Worm (Caenorhabditis elegans) whole organism, young adult: ENCODE measurements around the gene sde-2.

Source experiments
- B0336.3 ChIP-seq: fragments of 200-800 bp; sonication (Bioruptor generic); IDR thresholded peaks from 2 replicates; pipeline ENCODE4 v1.3.6; 2022; ENCODE audit warnings: missing genetic modification characterization, missing compliant biosample characterization
- D2030.7 ChIP-seq: fragments of 200-800 bp; sonication (Bioruptor generic); IDR thresholded peaks from 2 replicates; pipeline ENCODE4 v1.3.6; 2022; ENCODE audit warnings: missing genetic modification reagents, missing genetic modification characterization, missing compliant biosample characterization
- F33H1.4 ChIP-seq: fragments of 200-800 bp; sonication (Bioruptor generic); IDR thresholded peaks from 2 replicates; pipeline ENCODE4 v1.3.6; 2022; ENCODE audit warnings: missing genetic modification reagents, missing genetic modification characterization, missing compliant biosample characterization
- F52B5.7 ChIP-seq: sonication (generic microtip); optimal IDR thresholded peaks from 2 replicates; lab custom pipeline; 2016; ENCODE audit warnings: mild to moderate bottlenecking, missing genetic modification characterization, missing compliant biosample characterization
- F57A8.1 ChIP-seq: fragments of 200-800 bp; sonication (Bioruptor generic); optimal IDR thresholded peaks from 2 replicates; lab custom pipeline; 2018; ENCODE audit warnings: mild to moderate bottlenecking, missing genetic modification characterization, moderate library complexity, missing compliant biosample characterization
- K11D2.4 ChIP-seq: fragments of 200-800 bp; sonication (Bioruptor generic); IDR thresholded peaks from 2 replicates; pipeline ENCODE4 v1.3.6; 2022; ENCODE audit warnings: missing genetic modification reagents, missing genetic modification characterization, missing compliant biosample characterization
- Y53F4B.3 ChIP-seq: fragments of 200-800 bp; sonication (Bioruptor generic); IDR thresholded peaks from 2 replicates; pipeline ENCODE4 v1.3.6; 2022; ENCODE audit warnings: missing genetic modification reagents, missing genetic modification characterization, missing compliant biosample characterization
- ama-1 ChIP-seq, 3 experiments: fragments of 150-350 bp in 1 of 3; sonication (generic microtip) in 2 of 3; optimal IDR thresholded peaks; 2 replicates each; lab custom pipeline; 2014 to 2018; ENCODE audit warnings: missing biosample characterization in 2 of 3, missing genetic modification characterization in 2 of 3, missing genetic modification reagents in 2 of 3
- aptf-2 ChIP-seq: fragments of 200-800 bp; sonication (Bioruptor generic); conservative IDR thresholded peaks from 2 replicates; pipeline ENCODE4 v1.3.6; 2022; ENCODE audit warnings: missing genetic modification reagents, missing genetic modification characterization, missing compliant biosample characterization
- aptf-3 ChIP-seq: fragments of 200-800 bp; sonication (Bioruptor generic); IDR thresholded peaks from 2 replicates; pipeline ENCODE4 v1.3.6; 2022; ENCODE audit warnings: missing genetic modification characterization, missing compliant biosample characterization
- attf-3 ChIP-seq: fragments of 200-800 bp; sonication (Bioruptor generic); conservative IDR thresholded peaks from 2 replicates; pipeline ENCODE4 v1.3.6; 2022; ENCODE audit warnings: missing genetic modification reagents, missing genetic modification characterization, missing compliant biosample characterization
- attf-5 ChIP-seq: fragments of 200-800 bp; sonication (Bioruptor generic); optimal IDR thresholded peaks from 2 replicates; lab custom pipeline; 2018; ENCODE audit warnings: mild to moderate bottlenecking, missing genetic modification characterization, missing compliant biosample characterization
- cebp-1 ChIP-seq, 2 experiments: fragments of 200-800 bp in 1 of 2; sonication (Bioruptor generic) in 1 of 2; sonication (generic microtip) in 1 of 2; IDR thresholded peaks in 1 of 2; optimal IDR thresholded peaks in 1 of 2; 2 replicates each; pipeline versions ENCODE4 v1.3.6 to Lab custom; 2017 to 2022; ENCODE audit warnings: missing compliant biosample characterization in 2 of 2, missing genetic modification characterization in 2 of 2, mild to moderate bottlenecking in 1 of 2, missing genetic modification reagents in 1 of 2, moderate library complexity in 1 of 2
- dox-1 ChIP-seq: fragments of 200-800 bp; sonication (Bioruptor generic); IDR thresholded peaks from 2 replicates; pipeline ENCODE4 v1.3.6; 2022; ENCODE audit warnings: missing genetic modification reagents, missing genetic modification characterization, missing compliant biosample characterization
- egl-18 ChIP-seq: fragments of 200-800 bp; sonication (Bioruptor generic); IDR thresholded peaks from 2 replicates; pipeline ENCODE4 v1.3.6; 2022; ENCODE audit warnings: missing genetic modification reagents, missing genetic modification characterization, missing compliant biosample characterization
- egrh-3 ChIP-seq: fragments of 200-800 bp; sonication (Bioruptor generic); IDR thresholded peaks from 2 replicates; pipeline ENCODE4 v1.3.6; 2022; ENCODE audit warnings: missing genetic modification reagents, missing genetic modification characterization, missing compliant biosample characterization
- ekl-4 ChIP-seq: fragments of 200-800 bp; sonication (Bioruptor generic); IDR thresholded peaks from 2 replicates; pipeline ENCODE4 v1.3.6; 2022; ENCODE audit warnings: missing genetic modification reagents, missing genetic modification characterization, missing compliant biosample characterization
- hlh-12 ChIP-seq: sonication (generic microtip); optimal IDR thresholded peaks from 2 replicates; lab custom pipeline; 2016; ENCODE audit warnings: missing genetic modification characterization, missing compliant biosample characterization
- hrde-1 ChIP-seq: sonication (generic microtip); optimal IDR thresholded peaks from 2 replicates; lab custom pipeline; 2016; ENCODE audit warnings: missing genetic modification characterization, mild to moderate bottlenecking, missing compliant biosample characterization, moderate library complexity, missing genotype, missing genetic modification reagents, borderline replicate concordance
- hsf-1 ChIP-seq: fragments of 200-800 bp; sonication (Bioruptor generic); IDR thresholded peaks from 2 replicates; pipeline ENCODE4 v1.3.6; 2022; ENCODE audit warnings: missing genetic modification reagents, missing genetic modification characterization, missing compliant biosample characterization
- let-526 ChIP-seq: fragments of 200-800 bp; sonication (Bioruptor generic); IDR thresholded peaks from 2 replicates; pipeline ENCODE4 v1.3.6; 2022; ENCODE audit warnings: missing genetic modification reagents, missing genetic modification characterization, missing compliant biosample characterization
- lin-26 ChIP-seq: fragments of 200-800 bp; sonication (Bioruptor generic); IDR thresholded peaks from 2 replicates; pipeline ENCODE4 v1.3.6; 2022; ENCODE audit warnings: missing genetic modification reagents, missing genetic modification characterization, missing compliant biosample characterization
- lin-54 ChIP-seq: fragments of 200-800 bp; sonication (Bioruptor generic); optimal IDR thresholded peaks from 2 replicates; lab custom pipeline; 2018; ENCODE audit warnings: mild to moderate bottlenecking, missing genetic modification characterization, missing compliant biosample characterization
- lir-1 ChIP-seq: fragments of 200-800 bp; sonication (Bioruptor generic); conservative IDR thresholded peaks from 2 replicates; pipeline ENCODE4 v1.3.6; 2022; ENCODE audit warnings: missing genetic modification reagents, missing genetic modification characterization, missing compliant biosample characterization
- lsl-1 ChIP-seq: fragments of 200-800 bp; sonication (Bioruptor generic); optimal IDR thresholded peaks from 2 replicates; lab custom pipeline; 2018; ENCODE audit warnings: mild to moderate bottlenecking, missing genetic modification characterization, moderate library complexity, missing compliant biosample characterization
- madf-10 ChIP-seq: sonication (generic microtip); optimal IDR thresholded peaks from 2 replicates; lab custom pipeline; 2016; ENCODE audit warnings: mild to moderate bottlenecking, missing genetic modification characterization, missing compliant biosample characterization
- madf-6 ChIP-seq: fragments of 200-800 bp; sonication (Bioruptor generic); IDR thresholded peaks from 2 replicates; pipeline ENCODE4 v1.3.6; 2022; ENCODE audit warnings: missing genetic modification reagents, missing genetic modification characterization, missing compliant biosample characterization
- madf-8 ChIP-seq: fragments of 200-800 bp; sonication (Bioruptor generic); conservative IDR thresholded peaks from 2 replicates; pipeline ENCODE4 v1.3.6; 2022; ENCODE audit warnings: missing genetic modification reagents, missing genetic modification characterization, missing compliant biosample characterization
- mcd-1 ChIP-seq: fragments of 200-800 bp; sonication (Bioruptor generic); IDR thresholded peaks from 2 replicates; pipeline ENCODE4 v1.3.6; 2022; ENCODE audit warnings: missing genetic modification reagents, missing genetic modification characterization, missing compliant biosample characterization
- mxl-1 ChIP-seq: sonication (generic microtip); optimal IDR thresholded peaks from 2 replicates; lab custom pipeline; 2016; ENCODE audit warnings: missing genetic modification characterization, missing compliant biosample characterization
- nhr-179 ChIP-seq: sonication (generic microtip); optimal IDR thresholded peaks from 2 replicates; lab custom pipeline; 2016; ENCODE audit warnings: mild to moderate bottlenecking, missing genetic modification characterization, missing compliant biosample characterization
- nhr-80 ChIP-seq: sonication (generic microtip); optimal IDR thresholded peaks from 2 replicates; lab custom pipeline; 2016; ENCODE audit warnings: missing genetic modification characterization, missing compliant biosample characterization
- pbrm-1 ChIP-seq: fragments of 200-800 bp; sonication (Bioruptor generic); IDR thresholded peaks from 2 replicates; pipeline ENCODE4 v1.3.6; 2022; ENCODE audit warnings: missing genetic modification reagents, missing genetic modification characterization, missing compliant biosample characterization
- repo-1 ChIP-seq: sonication (generic microtip); optimal IDR thresholded peaks from 2 replicates; lab custom pipeline; 2017; ENCODE audit warnings: mild to moderate bottlenecking, missing genetic modification characterization, missing compliant biosample characterization
- tbp1 ChIP-seq: fragments of 200-800 bp; sonication (Bioruptor generic); optimal IDR thresholded peaks from 2 replicates; lab custom pipeline; 2018; ENCODE audit warnings: mild to moderate bottlenecking, missing genetic modification characterization, missing compliant biosample characterization
- unc-62 ChIP-seq: fragments of 150-350 bp; optimal IDR thresholded peaks from 2 replicates; lab custom pipeline; 2014; ENCODE audit warnings: missing biosample characterization, missing genetic modification reagents, missing genetic modification characterization
- xnd-1 ChIP-seq: sonication (generic microtip); optimal IDR thresholded peaks from 2 replicates; lab custom pipeline; 2016; ENCODE audit warnings: missing genotype, missing genetic modification reagents, missing genetic modification characterization, missing compliant biosample characterization
- ztf-18 ChIP-seq: sonication (generic microtip); optimal IDR thresholded peaks from 2 replicates; lab custom pipeline; 2016; ENCODE audit warnings: missing genotype, mild to moderate bottlenecking, missing genetic modification characterization, missing compliant biosample characterization
- ztf-22 ChIP-seq: fragments of 200-800 bp; sonication (Bioruptor generic); optimal IDR thresholded peaks from 2 replicates; lab custom pipeline; 2018; ENCODE audit warnings: mild to moderate bottlenecking, missing genetic modification characterization, moderate library complexity, missing compliant biosample characterization
- ztf-25 ChIP-seq: fragments of 200-800 bp; sonication (Bioruptor generic); IDR thresholded peaks from 2 replicates; pipeline ENCODE4 v1.3.6; 2022; ENCODE audit warnings: missing genetic modification reagents, missing genetic modification characterization, missing compliant biosample characterization
- ztf-3 ChIP-seq: fragments of 200-800 bp; sonication (Bioruptor generic); optimal IDR thresholded peaks from 2 replicates; lab custom pipeline; 2018; ENCODE audit warnings: mild to moderate bottlenecking, missing genetic modification characterization, missing compliant biosample characterization
- ztf-6 ChIP-seq: fragments of 200-800 bp; sonication (Bioruptor generic); IDR thresholded peaks from 2 replicates; pipeline ENCODE4 v1.3.6; 2022; ENCODE audit warnings: missing genetic modification reagents, missing genetic modification characterization, missing compliant biosample characterization

sde-2 gene

ce11 chrV:13658577-13658976 lies 31.2 kb downstream of the sde-2 start (continued):
- peak; percentile 56 for TF ChIP-seq madf-10
- no peak for TF ChIP-seq unc-62 (GFP tag; lab: Kevin White, UChicago)
- TF ChIP-seq ztf-22 (GFP tag; lab: Kevin White, UChicago): peak; percentile 96
- peak; percentile 58 for TF ChIP-seq F52B5.7 (tag; lab: Kevin White, UChicago)
- no peak for TF ChIP-seq nhr-179 (tag; lab: Kevin White, UChicago)
- peak; percentile 91 for TF ChIP-seq K11D2.4
- TF ChIP-seq dox-1 (GFP tag; lab: Robert Waterston, UW): peak; percentile 80
- peak; percentile 60 for TF ChIP-seq ama-1 (optimal IDR thresholded peaks at IDR 0.05; lab: Kevin White, UChicago)
- no peak for TF ChIP-seq ama-1 (GFP tag; optimal IDR thresholded peaks at IDR 0.05; lab: Kevin White, UChicago)
- TF ChIP-seq ztf-6 (GFP tag; lab: Robert Waterston, UW): peak; percentile 67; the same call in 1 of the 2 replicates
- TF ChIP-seq ztf-18 (tag; lab: Kevin White, UChicago): peak; percentile 24
- TF ChIP-seq ztf-3 (GFP tag; lab: Kevin White, UChicago): peak; percentile 79
- TF ChIP-seq let-526: peak; percentile 94
- TF ChIP-seq ekl-4 (GFP tag; lab: Robert Waterston, UW): peak; percentile 66
- no peak for TF ChIP-seq aptf-2 (GFP tag; lab: Robert Waterston, UW)

- no peak for TF ChIP-seq repo-1 (tag; lab: Kevin White, UChicago)
- TF ChIP-seq tbp1 (GFP tag; lab: Kevin White, UChicago): peak; percentile 8
Measured at ce11 chrV:13659219-13659618, 31.8 kb downstream of the sde-2 start.

ce11 chrV:13660115-13660514 lies 32.7 kb downstream of the sde-2 start:
- TF ChIP-seq ztf-25 (GFP tag; lab: Robert Waterston, UW) (no peak), egl-18 (GFP tag; lab: Robert Waterston, UW) (no peak), madf-6 (GFP tag; lab: Robert Waterston, UW) (peak; percentile 88), D2030.7 (GFP tag; lab: Robert Waterston, UW) (peak; percentile 42; the same call in 1 of the 2 replicates), madf-8 (GFP tag; lab: Robert Waterston, UW) (peak; percentile 63), hsf-1 (peak; percentile 16; the same call in 1 of the 2 replicates), hlh-12 (tag; lab: Kevin White, UChicago) (no peak), F33H1.4 (GFP tag; lab: Robert Waterston, UW) (peak; percentile 88), lir-1 (GFP tag; lab: Robert Waterston, UW) (no peak), lin-54 (GFP tag; lab: Kevin White, UChicago) (peak; percentile 37), lsl-1 (peak; percentile 90), mxl-1 (tag; lab: Kevin White, UChicago) (no peak), F57A8.1 (GFP tag; lab: Kevin White, UChicago) (no peak), Y53F4B.3 (GFP tag; lab: Robert Waterston, UW) (no peak), dox-1 (GFP tag; lab: Robert Waterston, UW) (no peak), xnd-1 (tag; lab: Kevin White, UChicago) (peak; percentile 80)

ce11 chrV:13660660-13661325 lies 33.4 kb downstream of the sde-2 start, which contains the start of gene letm-1:
Gene letm-1 (plus strand): TSS chrV:13661257.
- TF ChIP-seq egrh-3 (GFP tag; lab: Robert Waterston, UW) (no peak), attf-3 (GFP tag; lab: Robert Waterston, UW) (no peak), nhr-80 (tag; lab: Kevin White, UChicago) (peak; percentile 51), pbrm-1 (GFP tag; lab: Robert Waterston, UW) (0 out of 2 replicates have a peak, but pooled peaks have one; percentile 24), madf-6 (GFP tag; lab: Robert Waterston, UW) (0 out of 2 replicates have a peak, but pooled peaks have one; percentile 18), cebp-1 (GFP tag; IDR thresholded peaks at IDR 0.05; lab: Robert Waterston, UW) (peak; percentile 38; the same call in 1 of the 2 replicates), cebp-1 (tag; optimal IDR thresholded peaks at IDR 0.05; lab: Kevin White, UChicago) (peak; percentile 92), aptf-2 (GFP tag; lab: Robert Waterston, UW) (no peak), B0336.3 (GFP tag; lab: Robert Waterston, UW) (no peak), aptf-3 (no peak), hrde-1 (no peak), ztf-18 (tag; lab: Kevin White, UChicago) (peak; percentile 15), lin-26 (GFP tag; lab: Robert Waterston, UW) (peak; percentile 15; the same call in 1 of the 2 replicates), ztf-22 (GFP tag; lab: Kevin White, UChicago) (no peak), attf-5 (GFP tag; lab: Kevin White, UChicago) (peak; percentile 21), mcd-1 (GFP tag; lab: Robert Waterston, UW) (peak; percentile 14; the same call in 1 of the 2 replicates)
